Worm (Caenorhabditis elegans) whole organism, mixed stage, embryonic: Measurements from ENCODE around the gene tag-51.
A peak's percentile ranks its signal among the peaks of the same experiment; 100 is the strongest.

ENCODE experiments used
- M03D4.4 ChIP-seq: sonication (generic microtip); optimal IDR thresholded peaks from 2 replicates; lab custom pipeline; 2017; ENCODE audit warnings: mild to moderate bottlenecking, missing genetic modification characterization, missing compliant biosample characterization
- blmp-1 ChIP-seq: fragments of 150-350 bp; optimal IDR thresholded peaks from 2 replicates; lab custom pipeline; 2014; ENCODE audit warnings: missing biosample characterization, missing genetic modification characterization
- ceh-39 ChIP-seq: fragments of 150-350 bp; optimal IDR thresholded peaks from 2 replicates; lab custom pipeline; 2014; ENCODE audit warnings: missing biosample characterization, missing genetic modification characterization
- ceh-83 ChIP-seq: fragments of 200-800 bp; sonication (Bioruptor generic); optimal IDR thresholded peaks from 2 replicates; lab custom pipeline; 2018; ENCODE audit warnings: mild to moderate bottlenecking, missing genetic modification characterization, missing compliant biosample characterization
- ces-1 ChIP-seq: fragments of 150-350 bp; optimal IDR thresholded peaks from 2 replicates; lab custom pipeline; 2014; ENCODE audit warnings: missing biosample characterization, missing genetic modification reagents, missing genetic modification characterization
- cnd-1 ChIP-seq: fragments of 200-800 bp; sonication (Bioruptor generic); optimal IDR thresholded peaks from 2 replicates; lab custom pipeline; 2018; ENCODE audit warnings: mild to moderate bottlenecking, missing genetic modification characterization, missing compliant biosample characterization
- drap-1 ChIP-seq: fragments of 200-800 bp; sonication (Bioruptor generic); optimal IDR thresholded peaks from 3 replicates; lab custom pipeline; 2018; ENCODE audit warnings: mild to moderate bottlenecking, missing genetic modification characterization, missing compliant biosample characterization
- elt-1 ChIP-seq: sonication (generic microtip); optimal IDR thresholded peaks from 2 replicates; lab custom pipeline; 2017; ENCODE audit warnings: missing genetic modification characterization, mild to moderate bottlenecking, missing compliant biosample characterization, antibody characterized with exemption, moderate library complexity, borderline replicate concordance; ENCODE audit not compliant: insufficient read depth
- elt-3 ChIP-seq: fragments of 150-350 bp; optimal IDR thresholded peaks from 2 replicates; lab custom pipeline; 2014; ENCODE audit warnings: missing biosample characterization, missing genetic modification characterization
- flh-1 ChIP-seq: fragments of 200-800 bp; sonication (Bioruptor generic); optimal IDR thresholded peaks from 2 replicates; lab custom pipeline; 2018; ENCODE audit warnings: mild to moderate bottlenecking, missing genetic modification characterization, moderate library complexity, missing compliant biosample characterization
- ham-2 ChIP-seq: fragments of 200-800 bp; sonication (Bioruptor generic); optimal IDR thresholded peaks from 2 replicates; lab custom pipeline; 2018; ENCODE audit warnings: mild to moderate bottlenecking, missing genetic modification characterization, missing compliant biosample characterization
- hlh-1 ChIP-seq: fragments of 150-350 bp; optimal IDR thresholded peaks from 2 replicates; lab custom pipeline; 2014; ENCODE audit warnings: missing biosample characterization, missing genetic modification reagents, missing genetic modification characterization
- lin-13 ChIP-seq: fragments of 150-350 bp; optimal IDR thresholded peaks from 2 replicates; lab custom pipeline; 2014; ENCODE audit warnings: missing biosample characterization, missing genetic modification characterization
- lin-32 ChIP-seq: fragments of 200-800 bp; sonication (Bioruptor generic); optimal IDR thresholded peaks from 2 replicates; lab custom pipeline; 2018; ENCODE audit warnings: mild to moderate bottlenecking, missing genetic modification characterization, missing compliant biosample characterization
- lsy-2 ChIP-seq: fragments of 150-350 bp; optimal IDR thresholded peaks from 2 replicates; lab custom pipeline; 2014; ENCODE audit warnings: missing biosample characterization, missing genetic modification characterization
- mab-5 ChIP-seq: fragments of 150-350 bp; optimal IDR thresholded peaks from 2 replicates; lab custom pipeline; 2014; ENCODE audit warnings: missing biosample characterization, missing genetic modification characterization
- mep-1 ChIP-seq: fragments of 150-350 bp; optimal IDR thresholded peaks from 2 replicates; lab custom pipeline; 2017; ENCODE audit warnings: missing biosample characterization, missing genetic modification reagents, missing genetic modification characterization, inconsistent platforms
- mls-2 ChIP-seq: sonication (generic microtip); optimal IDR thresholded peaks from 2 replicates; lab custom pipeline; 2016; ENCODE audit warnings: mild to moderate bottlenecking, missing genetic modification characterization, moderate library complexity, missing compliant biosample characterization
- nhr-12 ChIP-seq: fragments of 150-350 bp; optimal IDR thresholded peaks from 2 replicates; lab custom pipeline; 2014; ENCODE audit warnings: missing biosample characterization, missing genetic modification characterization
- nhr-2 ChIP-seq: fragments of 150-350 bp; optimal IDR thresholded peaks from 2 replicates; lab custom pipeline; 2014; ENCODE audit warnings: missing biosample characterization, missing genetic modification characterization
- nhr-237 ChIP-seq: fragments of 150-350 bp; optimal IDR thresholded peaks from 2 replicates; lab custom pipeline; 2014; ENCODE audit warnings: missing biosample characterization, missing genetic modification characterization
- nhr-28 ChIP-seq: fragments of 150-350 bp; optimal IDR thresholded peaks from 2 replicates; lab custom pipeline; 2014; ENCODE audit warnings: missing biosample characterization, missing genetic modification characterization
- nhr-76 ChIP-seq: sonication (generic microtip); optimal IDR thresholded peaks from 2 replicates; lab custom pipeline; 2017; ENCODE audit warnings: missing biosample characterization, missing genetic modification characterization
- pha-4 ChIP-seq: fragments of 150-350 bp; optimal IDR thresholded peaks from 2 replicates; lab custom pipeline; 2018; ENCODE audit warnings: missing biosample characterization, missing genetic modification reagents, missing genetic modification characterization
- sem-2 ChIP-seq: fragments of 200-800 bp; sonication (Bioruptor generic); optimal IDR thresholded peaks from 2 replicates; lab custom pipeline; 2018; ENCODE audit warnings: mild to moderate bottlenecking, missing genetic modification characterization, missing compliant biosample characterization
- snpc-4 ChIP-seq: fragments of 150-350 bp; optimal IDR thresholded peaks from 2 replicates; lab custom pipeline; 2014; ENCODE audit warnings: missing biosample characterization, missing genetic modification characterization
- sptf-1 ChIP-seq: sonication (generic microtip); optimal IDR thresholded peaks from 2 replicates; lab custom pipeline; 2017; ENCODE audit warnings: mild to moderate bottlenecking, missing genetic modification characterization, moderate library complexity, missing compliant biosample characterization
- tbx-8 ChIP-seq: fragments of 200-800 bp; sonication (Bioruptor generic); optimal IDR thresholded peaks from 2 replicates; lab custom pipeline; 2018; ENCODE audit warnings: mild to moderate bottlenecking, missing genetic modification characterization, moderate library complexity, missing compliant biosample characterization
- unc-120 ChIP-seq: sonication (generic microtip); optimal IDR thresholded peaks from 2 replicates; lab custom pipeline; 2017; ENCODE audit warnings: missing genetic modification characterization, missing compliant biosample characterization; ENCODE audit not compliant: poor library complexity, severe bottlenecking
- unc-39 ChIP-seq: fragments of 150-350 bp; optimal IDR thresholded peaks from 2 replicates; lab custom pipeline; 2014; ENCODE audit warnings: missing biosample characterization, missing genetic modification characterization
- unc-62 ChIP-seq: fragments of 150-350 bp; optimal IDR thresholded peaks from 2 replicates; lab custom pipeline; 2014; ENCODE audit warnings: missing biosample characterization, missing genetic modification reagents, missing genetic modification characterization
- zip-8 ChIP-seq: fragments of 150-350 bp; optimal IDR thresholded peaks from 2 replicates; lab custom pipeline; 2014; ENCODE audit warnings: missing biosample characterization, missing genetic modification characterization
- ztf-11 ChIP-seq: fragments of 150-350 bp; optimal IDR thresholded peaks from 2 replicates; lab custom pipeline; 2014; ENCODE audit warnings: missing biosample characterization, missing genetic modification characterization

tag-51 gene

DNA sequence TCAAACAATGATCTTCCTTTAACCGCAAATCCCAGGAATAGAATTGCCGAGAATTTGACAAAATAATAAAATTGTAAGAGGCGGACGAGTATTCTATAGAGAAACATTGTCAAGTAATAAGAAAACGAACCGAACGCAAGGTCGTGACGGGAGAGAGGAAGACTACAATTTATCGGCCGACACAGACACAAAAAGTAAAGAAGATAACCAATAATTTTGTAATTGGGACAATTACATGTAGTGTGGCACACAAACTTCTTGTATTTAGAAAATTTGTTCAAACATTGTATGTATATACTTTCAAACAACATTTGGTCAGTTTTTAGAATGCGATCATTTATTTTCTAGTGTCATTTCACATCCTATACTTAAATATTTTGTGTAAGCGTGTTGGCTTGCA lies 22.1 kb upstream of the tag-51 start, which contains the start of gene ceeh-1:
ceeh-1 (minus strand) TSS at position 317 of the 400 bp plus-strand sequence.
- TF ChIP-seq nhr-237 (tag; lab: Kevin White, UChicago) (no peak), hlh-1 (tag; lab: Kevin White, UChicago) (no peak)

DNA sequence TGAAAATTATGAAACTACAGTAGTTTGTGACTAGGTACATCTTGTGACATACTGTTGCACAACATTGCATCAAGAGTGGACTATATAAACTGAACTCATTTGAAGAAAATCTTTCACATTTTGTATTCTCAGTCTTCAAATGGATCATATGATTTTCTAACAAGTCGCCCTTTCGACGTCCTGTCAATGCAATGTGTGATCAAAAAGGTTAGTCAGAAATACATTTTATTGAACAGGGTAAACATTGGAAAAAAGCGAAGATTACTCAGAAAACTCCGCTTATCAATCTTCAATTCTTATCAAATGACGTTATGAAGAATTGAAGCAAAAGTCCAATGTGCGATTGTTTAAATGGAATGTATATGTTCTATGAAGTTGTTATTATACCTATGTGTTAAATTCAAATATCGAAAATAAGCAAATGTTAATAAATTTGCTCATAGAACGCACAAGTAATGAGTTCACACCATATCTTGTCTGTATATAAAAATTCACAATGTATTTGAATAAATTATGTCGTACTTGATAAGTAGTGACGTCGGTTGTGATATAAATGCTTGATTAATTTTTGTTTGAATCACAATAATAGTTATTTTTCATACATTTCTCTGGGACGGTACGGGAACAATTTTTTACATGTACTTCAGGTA lies 21.0 kb upstream of the tag-51 start, which contains the start of gene zip-2:
zip-2 (plus strand) TSS at position 128 of the 650 bp plus-strand sequence.
- TF ChIP-seq cnd-1 (no peak), ces-1 (GFP tag; lab: Kevin White, UChicago) (no peak), ceh-39 (tag; lab: Kevin White, UChicago) (no peak), unc-39 (tag; lab: Kevin White, UChicago) (no peak), elt-1 (tag; lab: Kevin White, UChicago) (no peak)

DNA sequence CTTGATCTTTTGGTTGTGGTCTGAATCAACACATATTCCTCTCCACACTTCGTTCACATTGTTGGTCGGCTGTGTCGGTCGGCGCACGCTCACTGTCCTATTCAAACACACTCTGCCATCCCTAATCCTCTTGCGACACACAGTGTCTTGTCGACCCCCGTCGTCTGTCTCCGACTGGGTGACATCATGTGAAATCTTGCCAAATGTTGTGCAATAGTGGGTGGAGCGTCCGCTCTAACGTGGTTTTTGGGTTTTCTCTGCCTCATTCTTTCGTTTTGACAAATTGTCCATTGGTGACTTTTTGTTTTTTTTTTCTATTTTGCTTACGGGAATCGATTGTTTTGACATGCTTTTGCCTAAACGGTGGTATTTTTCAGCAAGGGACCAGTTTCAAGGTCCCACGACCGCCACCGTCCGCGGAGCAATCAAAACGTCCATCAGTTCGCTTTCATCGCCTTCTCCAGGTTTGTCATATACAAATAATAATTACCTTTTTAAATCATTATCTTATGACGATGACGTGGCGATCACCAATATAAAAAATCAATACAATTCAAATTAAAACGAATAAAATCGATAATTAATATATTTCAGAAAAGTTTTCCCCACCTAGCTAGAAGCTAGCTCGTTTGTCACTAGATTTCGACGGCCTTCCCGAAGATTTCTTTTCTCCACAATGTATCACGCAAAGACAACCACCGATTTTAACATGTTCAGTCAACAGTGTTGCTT lies 20.1 kb upstream of the tag-51 start:
- TF ChIP-seq elt-1 (tag; lab: Kevin White, UChicago) = peak; percentile 36
- peak; percentile 66 for TF ChIP-seq sptf-1 (tag; lab: Kevin White, UChicago)
- TF ChIP-seq unc-62 = peak; percentile 93
- TF ChIP-seq cnd-1 = peak; percentile 53
- TF ChIP-seq nhr-12 (tag; lab: Kevin White, UChicago) = no peak
- TF ChIP-seq flh-1 (GFP tag; lab: Kevin White, UChicago) = no peak
- no peak for TF ChIP-seq tbx-8 (GFP tag; lab: Kevin White, UChicago)
- peak; percentile 67 for TF ChIP-seq lin-13 (tag; lab: Kevin White, UChicago)
- no peak for TF ChIP-seq snpc-4
- TF ChIP-seq ces-1 (GFP tag; lab: Kevin White, UChicago) = peak; percentile 64
- peak; percentile 19 for TF ChIP-seq ztf-11
- TF ChIP-seq nhr-76 (tag; lab: Kevin White, UChicago) = no peak
- peak; percentile 52 for TF ChIP-seq ceh-39 (tag; lab: Kevin White, UChicago)
- peak; percentile 25 for TF ChIP-seq hlh-1 (tag; lab: Kevin White, UChicago)
- TF ChIP-seq blmp-1 = no peak
- peak; percentile 35 for TF ChIP-seq ham-2 (GFP tag; lab: Kevin White, UChicago)
- peak; percentile 66 for TF ChIP-seq lsy-2
- TF ChIP-seq elt-3 (tag; lab: Kevin White, UChicago) = peak; percentile 83
- TF ChIP-seq unc-39 (tag; lab: Kevin White, UChicago) = no peak
- peak; percentile 33 for TF ChIP-seq M03D4.4 (tag; lab: Kevin White, UChicago)
- TF ChIP-seq sem-2 (GFP tag; lab: Kevin White, UChicago) = no peak
- TF ChIP-seq pha-4 (tag; lab: Kevin White, UChicago) = peak; percentile 94
- peak; percentile 84 for TF ChIP-seq mep-1 (tag; lab: Kevin White, UChicago)
- TF ChIP-seq nhr-237 (tag; lab: Kevin White, UChicago) = peak; percentile 91
- peak; percentile 50 for TF ChIP-seq mls-2 (tag; lab: Kevin White, UChicago)
- TF ChIP-seq mab-5 (tag; lab: Kevin White, UChicago) = no peak
- peak; percentile 51 for TF ChIP-seq ceh-83 (GFP tag; lab: Kevin White, UChicago)
- peak; percentile 36 for TF ChIP-seq zip-8
- peak; percentile 54 for TF ChIP-seq nhr-2
- TF ChIP-seq drap-1 (GFP tag; lab: Kevin White, UChicago) = peak; percentile 64
- TF ChIP-seq nhr-28 (tag; lab: Kevin White, UChicago) = no peak
- TF ChIP-seq unc-120 = peak; percentile 57
- no peak for TF ChIP-seq lin-32 (GFP tag; lab: Kevin White, UChicago)

DNA sequence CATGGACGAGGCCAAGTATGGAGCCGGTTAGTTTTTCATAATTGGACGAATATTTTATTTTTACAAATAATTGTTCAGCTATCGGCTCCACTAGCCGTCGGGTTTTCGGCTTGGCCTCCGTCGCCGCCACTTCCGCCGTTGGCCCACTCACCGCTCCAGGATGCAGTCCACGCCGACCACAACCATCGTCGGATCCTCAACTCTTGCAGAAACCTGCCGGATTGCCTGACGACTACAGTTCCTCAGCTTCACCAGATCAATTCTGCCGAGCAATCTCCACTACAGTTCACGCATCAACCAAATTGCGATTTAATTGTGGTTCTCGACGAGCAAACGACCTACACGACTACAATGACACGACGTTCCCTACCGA lies 19.6 kb upstream of the tag-51 start:
- TF ChIP-seq hlh-1 (tag; lab: Kevin White, UChicago) (no peak), tbx-8 (GFP tag; lab: Kevin White, UChicago) (no peak), nhr-237 (tag; lab: Kevin White, UChicago) (no peak)
